Worm (Caenorhabditis elegans) whole organism, midembryonic: ENCODE data around the gene chil-8.

ENCODE experiments used
- T22C8.4 ChIP-seq: fragments of 200-800 bp; sonication (Bioruptor generic); IDR thresholded peaks from 2 replicates; pipeline ENCODE4 v1.3.6; 2022; ENCODE audit warnings: missing genetic modification characterization, missing compliant biosample characterization
- cog-1 ChIP-seq: sonication (generic microtip); optimal IDR thresholded peaks from 2 replicates; lab custom pipeline; 2016; ENCODE audit warnings: missing genetic modification characterization, missing compliant biosample characterization
- flt-1 ChIP-seq: fragments of 200-800 bp; sonication (Bioruptor generic); IDR thresholded peaks from 2 replicates; pipeline ENCODE4 v1.3.6; 2022; ENCODE audit warnings: missing genetic modification characterization, missing compliant biosample characterization
- klf-2 ChIP-seq: fragments of 200-800 bp; sonication (Bioruptor generic); conservative IDR thresholded peaks from 2 replicates; pipeline ENCODE4 v1.3.6; 2022; ENCODE audit warnings: missing genetic modification reagents, missing genetic modification characterization, missing compliant biosample characterization
- med-1 ChIP-seq: sonication (generic microtip); optimal IDR thresholded peaks from 2 replicates; lab custom pipeline; 2017; ENCODE audit warnings: missing genetic modification characterization, mild to moderate bottlenecking, missing compliant biosample characterization, antibody characterized with exemption, missing genetic modification reagents; ENCODE audit not compliant: insufficient read depth
- ref-1 ChIP-seq: fragments of 200-800 bp; sonication (Bioruptor generic); conservative IDR thresholded peaks from 2 replicates; pipeline ENCODE4 v1.3.6; 2022; ENCODE audit warnings: missing genetic modification reagents, missing genetic modification characterization, missing compliant biosample characterization
- tab-1 ChIP-seq: fragments of 200-800 bp; sonication (Bioruptor generic); IDR thresholded peaks from 2 replicates; pipeline ENCODE4 v1.3.6; 2022; ENCODE audit warnings: missing genetic modification characterization, missing compliant biosample characterization
- ztf-23 ChIP-seq: fragments of 200-800 bp; sonication (Bioruptor generic); IDR thresholded peaks from 2 replicates; pipeline ENCODE4 v1.3.6; 2022; ENCODE audit warnings: missing genetic modification reagents, missing genetic modification characterization, missing compliant biosample characterization
- ztf-29 ChIP-seq: fragments of 200-800 bp; sonication (Bioruptor generic); IDR thresholded peaks from 2 replicates; pipeline ENCODE4 v1.3.6; 2022; ENCODE audit warnings: missing genetic modification reagents, missing genetic modification characterization, missing compliant biosample characterization

Gene chil-8

DNA sequence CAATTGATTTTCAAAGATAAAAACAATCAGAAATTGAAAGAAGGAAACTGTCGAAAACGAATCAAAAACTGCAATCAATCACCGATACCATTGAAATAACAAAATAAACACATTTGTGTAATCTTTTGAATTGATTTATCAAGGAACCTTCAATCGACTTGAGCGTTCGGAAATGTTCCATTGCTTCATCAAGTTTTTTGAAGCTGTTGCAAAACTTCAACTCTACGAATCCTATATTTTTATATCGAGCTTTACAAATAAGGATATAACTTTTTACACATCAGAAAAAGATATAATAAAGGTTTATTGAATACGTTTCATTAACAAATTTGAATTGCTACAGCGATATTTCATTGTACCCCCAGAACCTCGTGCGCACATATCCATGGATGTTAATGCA is at the start of gene chil-8:
chil-8 (minus strand) TSS at position 101 of the 400 bp plus-strand sequence.
- TF ChIP-seq ref-1 (GFP tag; lab: Robert Waterston, UW), result no peak
- TF ChIP-seq med-1 (GFP tag; lab: Kevin White, UChicago), result no peak
- no peak for TF ChIP-seq T22C8.4 (GFP tag; lab: Robert Waterston, UW)
- no peak for TF ChIP-seq klf-2 (GFP tag; lab: Robert Waterston, UW)
- TF ChIP-seq tab-1 (GFP tag; lab: Robert Waterston, UW), result no peak
- no peak for TF ChIP-seq cog-1
- no peak for TF ChIP-seq flt-1 (GFP tag; lab: Robert Waterston, UW)
- no peak for TF ChIP-seq ztf-23 (GFP tag; lab: Robert Waterston, UW)
- no peak for TF ChIP-seq ztf-29 (GFP tag; lab: Robert Waterston, UW)

DNA sequence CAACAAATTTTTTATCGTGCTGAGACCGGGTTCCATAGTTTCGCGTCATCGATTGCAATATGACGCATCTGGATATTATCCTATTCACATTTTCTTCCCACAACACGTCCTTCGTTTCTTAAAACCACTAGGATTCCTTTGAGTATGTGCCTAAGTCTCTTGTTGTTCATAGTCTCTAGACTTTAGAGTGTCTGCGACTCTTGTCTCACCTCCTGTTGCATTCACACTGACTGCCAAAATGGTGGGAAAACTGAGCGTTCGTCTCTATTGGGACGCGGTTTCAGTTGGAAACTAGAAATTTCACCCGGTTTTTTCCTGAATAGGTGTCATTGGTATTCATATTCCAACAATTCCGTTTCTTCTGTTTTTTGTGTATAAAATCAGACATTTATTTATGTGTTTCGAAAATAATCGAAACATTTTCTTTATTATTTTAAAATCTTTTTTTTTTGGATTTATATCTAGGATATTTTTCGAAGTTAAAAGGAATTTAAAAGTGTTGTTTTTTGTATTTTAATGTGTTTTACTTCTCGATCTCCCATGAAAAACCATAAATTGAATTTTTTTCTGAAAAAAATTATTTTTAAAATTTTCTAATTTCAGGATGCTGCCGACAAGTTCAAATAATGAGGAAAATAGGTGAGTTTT is 48.9 kb upstream of the chil-8 start, which contains the start of gene C05C10.2:
C05C10.2 (plus strand) TSS at position 598 of the 648 bp plus-strand sequence.
- no peak for TF ChIP-seq tab-1 (GFP tag; lab: Robert Waterston, UW)
- no peak for TF ChIP-seq ztf-23 (GFP tag; lab: Robert Waterston, UW)
- TF ChIP-seq T22C8.4 (GFP tag; lab: Robert Waterston, UW), result no peak
- TF ChIP-seq ref-1 (GFP tag; lab: Robert Waterston, UW), result no peak
- no peak for TF ChIP-seq ztf-29 (GFP tag; lab: Robert Waterston, UW)
- no peak for TF ChIP-seq flt-1 (GFP tag; lab: Robert Waterston, UW)
- no peak for TF ChIP-seq med-1 (GFP tag; lab: Kevin White, UChicago)
- TF ChIP-seq klf-2 (GFP tag; lab: Robert Waterston, UW), result no peak
- TF ChIP-seq cog-1, result no peak

DNA sequence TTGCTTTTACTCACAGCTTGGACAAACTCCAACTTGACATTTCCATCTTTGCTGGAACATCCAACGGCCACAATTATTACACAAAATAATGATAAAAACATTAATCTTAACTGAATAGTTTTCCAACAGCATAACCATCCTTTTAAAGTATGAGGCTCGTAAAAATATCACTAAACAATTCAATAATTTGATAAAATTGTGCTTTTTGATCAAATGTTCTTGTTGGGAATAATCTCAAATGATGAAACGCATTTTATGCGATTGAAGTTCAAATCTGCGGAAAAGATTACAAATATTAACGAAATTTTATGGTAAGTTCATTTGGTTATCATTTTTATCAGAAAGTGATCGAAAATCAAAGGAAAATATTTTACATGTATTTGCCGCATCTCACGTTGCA is 47.6 kb upstream of the chil-8 start, which contains the start of gene pho-10:
pho-10 (minus strand) TSS at position 101 of the 400 bp plus-strand sequence.
- TF ChIP-seq klf-2 (GFP tag; lab: Robert Waterston, UW) (no peak), ref-1 (GFP tag; lab: Robert Waterston, UW) (no peak), cog-1 (no peak), tab-1 (GFP tag; lab: Robert Waterston, UW) (no peak), T22C8.4 (GFP tag; lab: Robert Waterston, UW) (no peak), flt-1 (GFP tag; lab: Robert Waterston, UW) (no peak), ztf-29 (GFP tag; lab: Robert Waterston, UW) (no peak), med-1 (GFP tag; lab: Kevin White, UChicago) (no peak), ztf-23 (GFP tag; lab: Robert Waterston, UW) (no peak)

DNA sequence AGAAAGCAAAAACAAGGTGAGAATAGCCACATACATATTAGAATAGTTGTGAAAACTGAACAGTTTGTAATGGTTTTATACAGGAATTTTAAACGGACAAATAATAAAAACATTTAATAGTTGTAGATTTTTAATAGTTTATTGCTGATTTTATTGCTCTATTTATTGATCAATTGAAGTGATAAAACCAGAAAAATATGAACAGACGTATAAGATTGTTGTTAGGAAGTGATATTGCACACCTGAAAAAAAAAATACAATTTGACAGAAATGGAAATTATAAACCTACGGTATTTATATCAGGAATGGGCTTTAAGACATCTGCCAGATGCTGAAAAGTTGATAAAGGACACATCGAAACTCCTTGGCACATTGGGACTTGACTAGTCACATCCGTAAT is 45.0 kb upstream of the chil-8 start, which contains the start of gene C05C10.8:
C05C10.8 (minus strand) TSS at position 101 of the 400 bp plus-strand sequence.
- TF ChIP-seq ref-1 (GFP tag; lab: Robert Waterston, UW) (no peak), klf-2 (GFP tag; lab: Robert Waterston, UW) (no peak), flt-1 (GFP tag; lab: Robert Waterston, UW) (no peak), T22C8.4 (GFP tag; lab: Robert Waterston, UW) (no peak), cog-1 (no peak), ztf-29 (GFP tag; lab: Robert Waterston, UW) (no peak), ztf-23 (GFP tag; lab: Robert Waterston, UW) (no peak), tab-1 (GFP tag; lab: Robert Waterston, UW) (no peak), med-1 (GFP tag; lab: Kevin White, UChicago) (no peak)

DNA sequence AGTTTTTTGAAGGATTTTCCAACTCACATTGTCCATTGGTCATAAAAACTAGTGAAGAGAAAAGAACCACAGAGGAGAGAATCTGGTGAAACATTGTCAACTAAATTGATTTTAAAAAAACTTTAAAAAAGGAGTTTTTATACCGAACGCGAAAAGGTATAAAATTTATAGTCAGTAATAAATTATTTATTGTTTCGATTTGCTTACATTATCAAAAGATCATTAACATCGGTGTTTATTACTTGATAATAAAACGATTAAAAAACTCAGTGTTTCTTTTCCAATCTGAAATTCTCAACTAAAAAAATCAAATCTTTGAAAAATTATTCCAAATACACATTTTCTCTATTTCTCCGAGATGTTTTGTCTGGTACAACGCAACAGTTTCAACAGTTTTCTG is 43.3 kb upstream of the chil-8 start, which contains the start of gene F26C11.4:
F26C11.4 (minus strand) TSS at position 101 of the 400 bp plus-strand sequence.
- no peak for TF ChIP-seq flt-1 (GFP tag; lab: Robert Waterston, UW)

DNA sequence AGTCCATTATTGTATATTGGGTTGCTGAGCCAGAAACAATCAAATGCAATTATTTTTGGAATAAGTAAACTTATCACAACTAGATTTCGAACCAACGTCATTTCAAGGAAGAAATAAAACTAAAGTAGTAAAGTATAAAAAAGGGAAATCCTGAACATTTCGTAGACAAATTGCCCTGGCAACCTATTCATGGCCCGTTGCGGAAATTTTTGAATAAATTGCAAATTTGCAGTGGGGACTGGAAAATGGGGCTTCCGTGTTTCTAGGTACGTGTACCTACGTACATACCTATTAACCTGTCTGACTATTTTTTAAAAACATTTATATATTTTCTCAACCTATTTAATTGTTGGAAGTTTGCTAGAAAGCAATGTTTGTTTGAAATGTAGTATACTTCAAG is 42.1 kb upstream of the chil-8 start, which contains the start of gene F26C11.3:
F26C11.3 (minus strand) TSS at position 101 of the 400 bp plus-strand sequence.
- TF ChIP-seq ztf-23 (GFP tag; lab: Robert Waterston, UW), result no peak
- no peak for TF ChIP-seq tab-1 (GFP tag; lab: Robert Waterston, UW)
- no peak for TF ChIP-seq ref-1 (GFP tag; lab: Robert Waterston, UW)
- no peak for TF ChIP-seq klf-2 (GFP tag; lab: Robert Waterston, UW)
- TF ChIP-seq cog-1, result no peak
- no peak for TF ChIP-seq T22C8.4 (GFP tag; lab: Robert Waterston, UW)
- TF ChIP-seq ztf-29 (GFP tag; lab: Robert Waterston, UW), result no peak
- TF ChIP-seq flt-1 (GFP tag; lab: Robert Waterston, UW), result no peak
- TF ChIP-seq med-1 (GFP tag; lab: Kevin White, UChicago), result no peak

DNA sequence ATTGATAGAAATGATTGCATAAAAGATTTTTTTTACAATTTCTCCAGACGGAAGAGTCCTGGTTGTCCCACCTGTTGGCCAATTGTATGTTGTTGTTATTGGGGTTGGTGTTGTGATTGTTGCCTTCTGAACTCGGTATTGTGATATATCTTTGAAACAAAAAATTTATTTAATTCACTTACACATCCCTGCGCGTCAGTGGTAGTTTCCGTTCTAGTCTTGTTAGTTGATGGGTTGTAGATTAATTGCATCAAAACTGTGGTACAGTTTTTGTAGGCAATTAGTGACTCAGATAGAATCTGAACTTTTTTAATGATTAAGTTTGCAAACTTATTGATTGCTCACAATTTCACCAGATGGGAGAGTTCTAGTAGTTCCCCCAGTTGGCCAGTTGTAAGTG is 31.6 kb upstream of the chil-8 start:
- TF ChIP-seq klf-2 (GFP tag; lab: Robert Waterston, UW), result no peak
- no peak for TF ChIP-seq ztf-29 (GFP tag; lab: Robert Waterston, UW)
- no peak for TF ChIP-seq tab-1 (GFP tag; lab: Robert Waterston, UW)
- no peak for TF ChIP-seq med-1 (GFP tag; lab: Kevin White, UChicago)
- TF ChIP-seq ztf-23 (GFP tag; lab: Robert Waterston, UW), result no peak
- no peak for TF ChIP-seq ref-1 (GFP tag; lab: Robert Waterston, UW)
- TF ChIP-seq cog-1, result no peak
- no peak for TF ChIP-seq T22C8.4 (GFP tag; lab: Robert Waterston, UW)
- no peak for TF ChIP-seq flt-1 (GFP tag; lab: Robert Waterston, UW)

DNA sequence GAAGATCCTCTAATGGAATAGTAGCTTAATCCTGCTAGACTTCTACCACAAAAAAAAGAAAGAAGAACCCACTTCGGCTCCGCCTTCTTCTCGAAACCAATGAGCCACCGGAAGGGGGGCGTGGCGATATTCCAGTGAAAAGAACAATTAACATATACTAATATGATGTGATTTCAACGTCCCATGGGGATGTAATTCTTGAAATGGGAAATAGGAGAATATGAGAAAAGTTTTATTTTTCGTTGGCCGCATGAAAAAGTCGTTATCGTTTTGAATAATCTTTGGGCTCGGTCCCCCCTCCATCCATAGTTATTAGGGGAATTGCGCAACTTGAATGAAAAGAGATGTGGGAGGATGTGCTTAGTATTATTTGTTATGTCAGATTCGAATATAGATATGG is 27.4 kb upstream of the chil-8 start, which contains the start of gene unc-4:
unc-4 (minus strand) TSS at position 101 of the 400 bp plus-strand sequence.
- TF ChIP-seq ztf-29 (GFP tag; lab: Robert Waterston, UW), result no peak
- no peak for TF ChIP-seq ref-1 (GFP tag; lab: Robert Waterston, UW)
- no peak for TF ChIP-seq tab-1 (GFP tag; lab: Robert Waterston, UW)
- no peak for TF ChIP-seq ztf-23 (GFP tag; lab: Robert Waterston, UW)
- TF ChIP-seq T22C8.4 (GFP tag; lab: Robert Waterston, UW), result no peak
- TF ChIP-seq klf-2 (GFP tag; lab: Robert Waterston, UW), result no peak
- no peak for TF ChIP-seq med-1 (GFP tag; lab: Kevin White, UChicago)

DNA sequence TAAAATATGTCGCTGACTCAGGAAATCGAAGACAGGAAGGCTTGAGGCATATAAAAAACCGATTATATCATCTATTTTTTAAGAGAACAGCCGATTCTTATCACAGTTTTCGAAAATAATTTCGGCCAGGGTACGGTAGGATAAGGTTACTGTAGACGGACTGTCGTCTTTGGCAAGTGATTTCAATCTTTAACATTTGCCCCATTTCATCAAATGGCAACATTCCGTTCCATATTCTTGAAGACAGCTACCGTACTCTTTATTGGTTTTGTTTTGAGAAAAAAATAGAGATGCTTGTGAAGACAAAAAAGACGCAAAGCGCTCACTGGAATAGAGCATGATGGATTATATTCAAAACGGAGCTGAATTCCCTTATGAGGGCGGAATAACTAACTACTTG is 25.9 kb upstream of the chil-8 start:
- TF ChIP-seq cog-1 (no peak), ref-1 (GFP tag; lab: Robert Waterston, UW) (no peak), med-1 (GFP tag; lab: Kevin White, UChicago) (no peak), ztf-23 (GFP tag; lab: Robert Waterston, UW) (no peak), klf-2 (GFP tag; lab: Robert Waterston, UW) (no peak), tab-1 (GFP tag; lab: Robert Waterston, UW) (no peak), T22C8.4 (GFP tag; lab: Robert Waterston, UW) (no peak), flt-1 (GFP tag; lab: Robert Waterston, UW) (no peak), ztf-29 (GFP tag; lab: Robert Waterston, UW) (no peak)
